Worm (Caenorhabditis elegans) whole organism, L4/young adult: ENCODE measurements around the gene ztf-18.

Source experiments
- W03F9.2 ChIP-seq: fragments of 150-350 bp; optimal IDR thresholded peaks from 2 replicates; lab custom pipeline; 2014; ENCODE audit warnings: missing biosample characterization, missing genetic modification characterization
- him-1 ChIP-seq: sonication (generic microtip); optimal IDR thresholded peaks from 2 replicates; lab custom pipeline; 2016; ENCODE audit warnings: missing genotype, missing genetic modification reagents, missing genetic modification characterization, missing compliant biosample characterization

DNA sequence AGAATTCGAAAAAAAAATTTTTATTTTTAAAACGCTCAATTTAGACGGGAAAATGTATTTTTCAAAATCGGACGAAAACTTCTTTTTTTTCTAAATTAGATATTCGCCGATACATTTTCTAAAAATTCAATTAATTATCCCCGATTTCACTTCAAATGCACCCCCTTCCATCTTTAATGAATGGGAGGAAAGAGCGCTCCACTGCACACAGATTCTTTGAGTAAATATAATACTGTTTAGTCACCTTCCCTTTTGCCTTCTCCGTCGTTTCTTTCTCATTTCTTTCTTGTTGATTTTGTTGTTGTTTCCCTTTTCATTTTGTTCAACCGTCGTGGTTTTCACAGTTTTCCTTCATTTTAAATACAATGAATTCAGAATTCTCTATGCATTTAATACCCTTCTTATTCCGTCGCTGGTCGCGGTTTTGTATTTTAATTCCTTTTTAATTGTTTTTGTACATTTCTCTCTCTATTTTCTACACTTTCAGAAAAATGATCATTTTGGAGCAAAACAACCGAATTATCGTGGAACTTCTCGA, 33.6 kb downstream of the ztf-18 start, which contains the start of gene arx-4:
- TF ChIP-seq him-1 (tag; lab: Kevin White, UChicago): no peak
- no peak for TF ChIP-seq W03F9.2 (tag; lab: Kevin White, UChicago)
